Fruit fly (Drosophila melanogaster) whole organism, embryonic: ENCODE data around the gene how.
A peak's percentile ranks its signal among the peaks of the same experiment; 100 is the strongest.

Experiments used
- Atf-2 ChIP-seq: fragments of 200-800 bp; sonication (Bioruptor generic); optimal IDR thresholded peaks from 2 replicates; lab custom pipeline; 2016; ENCODE audit warnings: missing biosample characterization, missing genetic modification characterization
- CG1024 ChIP-seq: fragments of 200-800 bp; sonication (Bioruptor generic); IDR thresholded peaks from 2 replicates; pipeline ENCODE4 v1.3.6; 2022; ENCODE audit warnings: missing biosample characterization, missing genetic modification characterization
- CG10366 ChIP-seq: fragments of 200-800 bp; sonication (Bioruptor generic); IDR thresholded peaks from 2 replicates; pipeline ENCODE4 v1.3.6; 2022; ENCODE audit warnings: missing biosample characterization, missing genetic modification characterization
- CG10565 ChIP-seq: fragments of 200-800 bp; sonication (Bioruptor generic); optimal IDR thresholded peaks from 3 replicates; lab custom pipeline; 2016; ENCODE audit warnings: missing biosample characterization, mild to moderate bottlenecking, missing genetic modification characterization
- CG11398 ChIP-seq: fragments of 200-800 bp; sonication (Bioruptor generic); optimal IDR thresholded peaks from 2 replicates; lab custom pipeline; 2016; ENCODE audit warnings: missing biosample characterization, missing genetic modification characterization
- CG11504 ChIP-seq: fragments of 200-800 bp; sonication (Bioruptor generic); optimal IDR thresholded peaks from 3 replicates; lab custom pipeline; 2019; ENCODE audit warnings: missing biosample characterization, mild to moderate bottlenecking, missing genetic modification characterization, moderate library complexity
- CG13894 ChIP-seq: fragments of 200-800 bp; sonication (Bioruptor generic); optimal IDR thresholded peaks from 3 replicates; lab custom pipeline; 2018; ENCODE audit warnings: missing biosample characterization, mild to moderate bottlenecking, missing genetic modification characterization, moderate library complexity
- CG15073 ChIP-seq: fragments of 200-800 bp; sonication (Bioruptor generic); optimal IDR thresholded peaks from 2 replicates; lab custom pipeline; 2016; ENCODE audit warnings: missing biosample characterization, missing genetic modification characterization
- CG1602 ChIP-seq: fragments of 200-800 bp; sonication (Bioruptor generic); optimal IDR thresholded peaks from 3 replicates; lab custom pipeline; 2016; ENCODE audit warnings: missing biosample characterization, missing genetic modification characterization
- CG1603 ChIP-seq: fragments of 200-800 bp; sonication (Bioruptor generic); optimal IDR thresholded peaks from 2 replicates; lab custom pipeline; 2019; ENCODE audit warnings: missing biosample characterization, mild to moderate bottlenecking, missing genetic modification characterization, moderate library complexity
- CG17912 ChIP-seq: fragments of 200-800 bp; sonication (Bioruptor generic); optimal IDR thresholded peaks from 2 replicates; lab custom pipeline; 2018; ENCODE audit warnings: missing biosample characterization, mild to moderate bottlenecking, missing genetic modification characterization
- CG1792 ChIP-seq: fragments of 200-800 bp; sonication (Bioruptor generic); optimal IDR thresholded peaks from 2 replicates; lab custom pipeline; 2016; ENCODE audit warnings: missing biosample characterization, missing genetic modification characterization
- CG2120 ChIP-seq: fragments of 200-800 bp; sonication (Bioruptor generic); optimal IDR thresholded peaks from 3 replicates; lab custom pipeline; 2016; ENCODE audit warnings: missing biosample characterization, missing genetic modification characterization
- CG2199 ChIP-seq: fragments of 200-800 bp; sonication (Bioruptor generic); IDR thresholded peaks from 3 replicates; pipeline ENCODE4 v1.3.6; 2022; ENCODE audit warnings: missing biosample characterization, missing genetic modification characterization
- CG2202 ChIP-seq: fragments of 200-800 bp; sonication (Bioruptor generic); optimal IDR thresholded peaks from 2 replicates; lab custom pipeline; 2018; ENCODE audit warnings: missing biosample characterization, mild to moderate bottlenecking, missing genetic modification characterization
- CG4854 ChIP-seq: fragments of 200-800 bp; sonication (Bioruptor generic); optimal IDR thresholded peaks from 2 replicates; lab custom pipeline; 2016; ENCODE audit warnings: missing biosample characterization, missing genetic modification characterization, inconsistent platforms
- CG7357 ChIP-seq: fragments of 200-800 bp; sonication (Bioruptor generic); IDR thresholded peaks from 3 replicates; pipeline ENCODE4 v1.3.6; 2022; ENCODE audit warnings: missing biosample characterization, missing genetic modification characterization
- CG7786 ChIP-seq: fragments of 200-800 bp; sonication (Bioruptor generic); optimal IDR thresholded peaks from 2 replicates; lab custom pipeline; 2016; ENCODE audit warnings: missing biosample characterization, missing genetic modification characterization
- CG9437 ChIP-seq: fragments of 200-800 bp; sonication (Bioruptor generic); optimal IDR thresholded peaks from 2 replicates; lab custom pipeline; 2018; ENCODE audit warnings: missing biosample characterization, mild to moderate bottlenecking, missing genetic modification characterization
- Chrac-16 ChIP-seq: fragments of 200-800 bp; sonication (Bioruptor generic); optimal IDR thresholded peaks from 3 replicates; lab custom pipeline; 2016; ENCODE audit warnings: missing biosample characterization, missing genetic modification characterization
- CoRest ChIP-seq: fragments of 200-800 bp; sonication (Bioruptor generic); optimal IDR thresholded peaks from 3 replicates; lab custom pipeline; 2018; ENCODE audit warnings: missing biosample characterization, mild to moderate bottlenecking, missing genetic modification characterization, moderate library complexity
- D ChIP-seq, 2 experiments: fragments of 200-800 bp in 1 of 2; fragments of >200 bp in 1 of 2; sonication (Bioruptor generic) in 1 of 2; optimal IDR thresholded peaks; 2 replicates in 1 of 2; 3 replicates in 1 of 2; lab custom pipeline; 2017; ENCODE audit warnings: mild to moderate bottlenecking in 1 of 2, missing biosample characterization in 1 of 2, missing genetic modification characterization in 1 of 2, missing genetic modification reagents in 1 of 2
- Dll ChIP-seq: fragments of 200-800 bp; sonication (Bioruptor generic); IDR thresholded peaks from 4 replicates; pipeline ENCODE4 v1.3.6; 2022; ENCODE audit warnings: missing biosample characterization, missing genetic modification characterization; ENCODE audit not compliant: partially characterized antibody
- Dp ChIP-seq: fragments of 200-800 bp; sonication (Bioruptor generic); optimal IDR thresholded peaks from 2 replicates; lab custom pipeline; 2018; ENCODE audit warnings: missing biosample characterization, mild to moderate bottlenecking, missing genetic modification characterization, moderate library complexity
- E2f1 ChIP-seq: fragments of 200-800 bp; sonication (Bioruptor generic); IDR thresholded peaks from 2 replicates; pipeline ENCODE4 v1.3.6; 2022; ENCODE audit warnings: missing biosample characterization, missing genetic modification characterization
- Eip74EF ChIP-seq, 2 experiments: fragments of 200-800 bp in 1 of 2; fragments of >200 bp in 1 of 2; sonication (Bioruptor generic) in 1 of 2; optimal IDR thresholded peaks; 2 replicates each; lab custom pipeline; 2017 to 2019; ENCODE audit warnings: missing biosample characterization in 2 of 2, missing genetic modification characterization in 2 of 2, mild to moderate bottlenecking in 1 of 2, moderate library complexity in 1 of 2
- GATAe ChIP-seq: fragments of 200-800 bp; sonication (Bioruptor generic); conservative IDR thresholded peaks from 2 replicates; pipeline ENCODE4 v1.3.6; 2022; ENCODE audit warnings: missing biosample characterization, missing genetic modification characterization
- H2.0 ChIP-seq: fragments of 200-800 bp; sonication (Bioruptor generic); IDR thresholded peaks from 2 replicates; pipeline ENCODE4 v1.3.6; 2022; ENCODE audit warnings: missing biosample characterization, missing genetic modification characterization
- Hsf ChIP-seq: fragments of 200-800 bp; sonication (Bioruptor generic); optimal IDR thresholded peaks from 3 replicates; lab custom pipeline; 2016; ENCODE audit warnings: missing biosample characterization, missing genetic modification characterization
- Opbp ChIP-seq: fragments of 200-800 bp; sonication (Bioruptor generic); IDR thresholded peaks from 3 replicates; pipeline ENCODE4 v1.3.6; 2022; ENCODE audit warnings: missing biosample characterization, missing genetic modification characterization; ENCODE audit not compliant: partially characterized antibody
- Sox100B ChIP-seq: fragments of 200-800 bp; sonication (Bioruptor generic); optimal IDR thresholded peaks from 3 replicates; lab custom pipeline; 2018; ENCODE audit warnings: missing biosample characterization, mild to moderate bottlenecking, missing genetic modification characterization
- Vsx1 ChIP-seq: fragments of 200-800 bp; sonication (Bioruptor generic); optimal IDR thresholded peaks from 2 replicates; lab custom pipeline; 2017; ENCODE audit warnings: missing biosample characterization, mild to moderate bottlenecking, missing genetic modification characterization, missing genetic modification reagents
- ab ChIP-seq: fragments of 200-800 bp; sonication (Bioruptor generic); optimal IDR thresholded peaks from 2 replicates; lab custom pipeline; 2016; ENCODE audit warnings: missing biosample characterization, missing genetic modification characterization
- ara ChIP-seq: fragments of 200-800 bp; sonication (Bioruptor generic); IDR thresholded peaks from 2 replicates; pipeline ENCODE4 v1.3.6; 2022; ENCODE audit warnings: missing biosample characterization, missing genetic modification characterization
- bcd ChIP-seq: fragments of 200-800 bp; sonication (Bioruptor generic); optimal IDR thresholded peaks from 2 replicates; lab custom pipeline; 2017; ENCODE audit warnings: missing biosample characterization, mild to moderate bottlenecking, missing genetic modification characterization
- crol ChIP-seq: fragments of 200-800 bp; sonication (Bioruptor generic); IDR thresholded peaks from 2 replicates; pipeline ENCODE4 v1.3.6; 2022; ENCODE audit warnings: missing biosample characterization, missing genetic modification characterization
- crp ChIP-seq, 2 experiments: fragments of 200-800 bp; sonication (Bioruptor generic); optimal IDR thresholded peaks; 2 replicates in 1 of 2; 3 replicates in 1 of 2; lab custom pipeline; 2017; ENCODE audit warnings: missing biosample characterization in 2 of 2, missing genetic modification characterization in 2 of 2, mild to moderate bottlenecking in 1 of 2, moderate library complexity in 1 of 2
- en ChIP-seq: fragments of 200-800 bp; sonication (Bioruptor generic); optimal IDR thresholded peaks from 2 replicates; lab custom pipeline; 2016; ENCODE audit warnings: missing biosample characterization, missing genetic modification characterization
- fd102C ChIP-seq: fragments of 200-800 bp; sonication (Bioruptor generic); optimal IDR thresholded peaks from 2 replicates; lab custom pipeline; 2018; ENCODE audit warnings: missing biosample characterization, mild to moderate bottlenecking, missing genetic modification characterization, moderate library complexity
- fd3F ChIP-seq: fragments of 200-800 bp; sonication (Bioruptor generic); optimal IDR thresholded peaks from 2 replicates; lab custom pipeline; 2018; ENCODE audit warnings: missing biosample characterization, mild to moderate bottlenecking, missing genetic modification characterization, moderate library complexity
- gcm ChIP-seq: fragments of 200-800 bp; sonication (Bioruptor generic); optimal IDR thresholded peaks from 2 replicates; lab custom pipeline; 2019; ENCODE audit warnings: missing biosample characterization, mild to moderate bottlenecking, missing genetic modification characterization, moderate library complexity
- jing ChIP-seq: fragments of 200-800 bp; sonication (Bioruptor generic); optimal IDR thresholded peaks from 2 replicates; lab custom pipeline; 2018; ENCODE audit warnings: missing biosample characterization, mild to moderate bottlenecking, missing genetic modification characterization
- lab ChIP-seq: fragments of 200-800 bp; sonication (Bioruptor generic); optimal IDR thresholded peaks from 3 replicates; lab custom pipeline; 2017; ENCODE audit warnings: missing biosample characterization, missing genetic modification characterization, mild to moderate bottlenecking, moderate library complexity, missing genetic modification reagents
- nom ChIP-seq: fragments of 200-800 bp; sonication (Bioruptor generic); optimal IDR thresholded peaks from 2 replicates; lab custom pipeline; 2017; ENCODE audit warnings: missing biosample characterization, missing genetic modification characterization, mild to moderate bottlenecking, moderate library complexity, missing genetic modification reagents
- sd ChIP-seq: fragments of 200-800 bp; sonication (Bioruptor generic); optimal IDR thresholded peaks from 3 replicates; lab custom pipeline; 2018; ENCODE audit warnings: missing biosample characterization, mild to moderate bottlenecking, missing genetic modification characterization, moderate library complexity
- sima ChIP-seq: fragments of 200-800 bp; sonication (Bioruptor generic); optimal IDR thresholded peaks from 2 replicates; lab custom pipeline; 2016; ENCODE audit warnings: missing biosample characterization, missing genetic modification characterization
- stwl ChIP-seq: fragments of 200-800 bp; sonication (Bioruptor generic); optimal IDR thresholded peaks from 3 replicates; lab custom pipeline; 2018; ENCODE audit warnings: missing biosample characterization, mild to moderate bottlenecking, missing genetic modification characterization, moderate library complexity
- tap ChIP-seq: fragments of 200-800 bp; optimal IDR thresholded peaks from 3 replicates; lab custom pipeline; 2019; ENCODE audit warnings: missing biosample characterization, mild to moderate bottlenecking, missing genetic modification characterization, moderate library complexity
- tna ChIP-seq: fragments of 200-800 bp; sonication (Bioruptor generic); IDR thresholded peaks from 2 replicates; pipeline ENCODE4 v1.3.6; 2022; ENCODE audit warnings: missing biosample characterization, missing genetic modification characterization; ENCODE audit not compliant: partially characterized antibody
- yki ChIP-seq: fragments of >200 bp; optimal IDR thresholded peaks from 3 replicates; lab custom pipeline; 2018

The how gene

DNA sequence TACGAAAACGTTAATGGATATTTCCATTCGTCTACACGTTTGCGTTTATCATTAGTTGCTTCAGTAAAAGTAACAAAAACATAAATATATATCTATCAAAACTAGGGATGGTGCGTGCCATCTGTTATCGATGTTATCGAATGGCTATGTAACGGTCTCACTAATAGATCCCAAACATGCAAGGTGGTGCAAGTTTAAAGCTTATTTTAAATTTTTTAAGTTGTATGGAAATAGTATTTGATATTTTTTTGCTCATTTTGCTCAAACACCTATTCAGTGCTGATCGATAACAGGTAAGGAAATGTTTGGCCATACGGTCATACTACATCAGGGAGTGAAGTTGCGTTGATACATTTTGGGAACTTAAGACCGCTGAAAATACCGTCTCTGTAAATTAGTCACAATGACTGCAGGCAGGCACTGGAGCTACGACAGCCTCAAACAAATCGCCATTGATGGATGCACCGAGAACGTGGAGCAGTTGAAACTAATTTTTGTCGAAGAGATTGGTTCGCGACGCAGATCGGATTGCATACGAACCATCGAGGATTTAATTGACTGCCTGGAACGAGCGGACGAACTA is 7.7 kb upstream of the how start, which contains the start of the genes CG45099, CG6015, pit and Fadd (continued):
- TF ChIP-seq lab (no peak), gcm (GFP tag; lab: Kevin White, UChicago) (no peak), CoRest (tag; lab: Kevin White, UChicago) (no peak), CG7357 (GFP tag; lab: Robert Waterston, UW) (no peak), CG17912 (no peak), CG4854 (GFP tag; lab: Kevin White, UChicago) (no peak), CG10366 (no peak), ab (GFP tag; lab: Kevin White, UChicago) (no peak), GATAe (GFP tag; lab: Robert Waterston, UW) (no peak), Opbp (GFP tag; lab: Robert Waterston, UW) (0 out of 3 replicates have a peak, but pooled peaks have one; percentile 45), CG2199 (no peak; the same call in 2 of the 3 replicates), Vsx1 (GFP tag; lab: Kevin White, UChicago) (no peak), tna (GFP tag; lab: Robert Waterston, UW) (no peak), fd3F (no peak), Hsf (GFP tag; lab: Kevin White, UChicago) (no peak), CG9437 (GFP tag; lab: Kevin White, UChicago) (no peak), Eip74EF (GFP tag; optimal IDR thresholded peaks at IDR 0.05; lab: Kevin White, UChicago) (no peak), stwl (tag; lab: Kevin White, UChicago) (peak; percentile 81), Atf-2 (GFP tag; lab: Kevin White, UChicago) (no peak), CG7786 (no peak), en (no peak), Dll (GFP tag; lab: Robert Waterston, UW) (peak; percentile 78), sima (no peak), CG11398 (GFP tag; lab: Kevin White, UChicago) (no peak), E2f1 (no peak), jing (GFP tag; lab: Kevin White, UChicago) (no peak), bcd (no peak), tap (tag; lab: Kevin White, UChicago) (no peak), fd102C (GFP tag; lab: Kevin White, UChicago) (no peak), D (optimal IDR thresholded peaks at IDR 0.05; lab: Kevin White, UChicago) (peak; percentile 9), D (GFP tag; optimal IDR thresholded peaks at IDR 0.05; lab: Kevin White, UChicago) (no peak), crol (GFP tag; lab: Robert Waterston, UW) (no peak), Dp (GFP tag; lab: Kevin White, UChicago) (peak; percentile 14), CG1603 (no peak), Sox100B (GFP tag; lab: Kevin White, UChicago) (no peak), CG2120 (peak; percentile 42), sd (no peak), CG10565 (no peak), CG15073 (no peak), yki (no peak), CG1024 (GFP tag; lab: Robert Waterston, UW) (no peak), ara (no peak), nom (GFP tag; lab: Kevin White, UChicago) (no peak), CG13894 (tag; lab: Kevin White, UChicago) (no peak), CG1602 (GFP tag; lab: Kevin White, UChicago) (no peak), Chrac-16 (GFP tag; lab: Kevin White, UChicago) (no peak), CG2202 (tag; lab: Kevin White, UChicago) (no peak), crp (GFP tag; optimal IDR thresholded peaks at IDR 0.05; lab: Kevin White, UChicago) (no peak), CG11504 (tag; lab: Kevin White, UChicago) (no peak), CG1792 (GFP tag; lab: Kevin White, UChicago) (no peak), H2.0 (GFP tag; lab: Robert Waterston, UW) (no peak)
